Worm (Caenorhabditis elegans): ENCODE data around the gene F08F3.6.

The F08F3.6 gene

DNA sequence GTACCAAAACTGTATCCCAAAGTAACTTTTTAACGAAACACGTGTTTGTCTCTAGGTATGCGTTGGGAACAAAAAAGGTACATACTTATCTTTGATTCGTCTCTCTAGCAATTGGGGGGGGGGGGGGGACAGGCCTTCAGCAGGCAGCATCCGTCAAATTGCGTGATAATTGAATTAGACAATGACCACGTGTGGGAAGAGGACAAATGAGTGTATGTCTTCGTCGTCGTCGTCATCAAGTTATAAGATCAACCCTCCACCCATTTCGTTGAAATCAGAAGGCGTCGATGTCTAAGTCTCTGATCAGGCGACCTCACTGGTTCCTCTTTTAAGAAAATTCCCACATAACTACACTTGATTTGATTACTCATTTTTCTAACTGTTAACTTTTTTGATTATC is 9.2 kb downstream of the F08F3.6 start, which contains the start of gene F08F3.4:
TSS of gene F08F3.4 (plus strand) at position 277 of the 400 bp plus-strand sequence.
- no peak for TF ChIP-seq ref-1 (GFP tag; conservative IDR thresholded peaks at IDR 0.05)
- TF ChIP-seq cog-1 (tag; optimal IDR thresholded peaks at IDR 0.05): no peak
- no peak for TF ChIP-seq med-1 (GFP tag; optimal IDR thresholded peaks at IDR 0.05; ENCODE audit: insufficient read depth)
- TF ChIP-seq ztf-23 (GFP tag; IDR thresholded peaks at IDR 0.05): no peak
- TF ChIP-seq flt-1 (GFP tag; IDR thresholded peaks at IDR 0.05): no peak

DNA sequence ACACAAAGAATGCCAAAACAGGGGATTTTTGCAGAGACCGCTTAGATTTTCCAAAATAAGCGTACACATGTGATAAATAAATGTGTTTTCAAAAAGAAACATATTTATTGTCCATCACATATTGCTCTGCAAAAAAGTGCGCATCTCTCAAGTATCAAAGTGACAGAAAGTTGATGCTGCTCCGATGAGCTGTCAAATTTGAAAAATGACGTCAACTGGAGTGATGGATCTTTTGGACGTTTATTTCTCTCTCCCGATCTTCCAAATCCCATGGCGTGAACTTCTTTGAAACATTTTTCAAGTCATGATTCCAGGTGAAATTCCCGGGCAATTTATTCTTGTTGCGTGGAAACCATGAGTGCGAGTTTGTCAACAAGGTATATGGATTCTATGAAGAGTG is 10.9 kb downstream of the F08F3.6 start:
- TF ChIP-seq ref-1 (GFP tag; conservative IDR thresholded peaks at IDR 0.05): no peak
- no peak for TF ChIP-seq cog-1 (tag; optimal IDR thresholded peaks at IDR 0.05)
- TF ChIP-seq flt-1 (GFP tag; IDR thresholded peaks at IDR 0.05): no peak
- no peak for TF ChIP-seq ztf-23 (GFP tag; IDR thresholded peaks at IDR 0.05)
- TF ChIP-seq T22C8.4 (GFP tag; IDR thresholded peaks at IDR 0.05): no peak

DNA sequence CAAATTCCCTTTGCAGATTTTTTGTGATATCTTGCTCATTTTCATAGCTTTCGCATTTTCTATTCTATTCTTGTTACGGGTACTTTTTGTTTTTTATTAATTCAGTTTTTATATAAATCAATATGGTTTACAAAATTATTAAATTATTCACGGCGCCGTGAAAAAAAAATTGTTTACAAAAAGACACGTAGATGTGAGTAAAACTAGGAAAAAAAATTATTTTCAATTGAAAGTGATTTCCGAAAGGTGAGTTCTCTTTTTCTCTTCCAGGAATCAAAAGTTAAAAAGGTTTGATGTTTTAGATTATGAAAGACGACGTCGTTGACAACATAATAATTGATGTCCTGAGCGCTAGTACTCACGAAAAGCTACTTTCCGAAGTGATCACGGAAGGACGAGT is 11.6 kb downstream of the F08F3.6 start, which contains the start of gene C25A6.1:
TSS of gene C25A6.1 (plus strand) at position 301 of the 400 bp plus-strand sequence.
- no peak for TF ChIP-seq flt-1 (GFP tag; IDR thresholded peaks at IDR 0.05)
- TF ChIP-seq ztf-23 (GFP tag; IDR thresholded peaks at IDR 0.05): no peak
- no peak for TF ChIP-seq ztf-29 (GFP tag; IDR thresholded peaks at IDR 0.05)
- no peak for TF ChIP-seq ref-1 (GFP tag; conservative IDR thresholded peaks at IDR 0.05)
- no peak for TF ChIP-seq klf-2 (GFP tag; conservative IDR thresholded peaks at IDR 0.05)
- no peak for TF ChIP-seq med-1 (GFP tag; optimal IDR thresholded peaks at IDR 0.05; ENCODE audit: insufficient read depth)
- no peak for TF ChIP-seq tab-1 (GFP tag; IDR thresholded peaks at IDR 0.05)

DNA sequence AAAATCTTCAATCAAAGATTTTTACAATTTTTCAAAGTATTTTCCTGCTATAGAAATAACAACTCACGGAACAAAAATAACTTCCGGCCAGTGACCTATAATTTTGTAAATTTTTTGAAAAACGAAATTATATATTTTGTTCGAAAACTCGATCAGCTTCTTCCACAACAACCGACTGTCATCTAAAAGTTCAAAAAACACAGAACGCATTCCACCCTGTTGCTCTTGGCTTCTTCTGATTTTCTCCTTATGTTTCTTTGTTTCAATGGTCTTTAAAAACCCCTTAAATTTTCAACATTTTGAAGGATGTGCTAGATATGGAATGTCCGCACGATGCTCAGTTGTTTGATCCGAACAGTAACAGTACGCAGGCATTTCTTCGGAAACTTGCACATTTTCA is 14.8 kb downstream of the F08F3.6 start, which contains the start of gene dmsr-7:
TSS of gene dmsr-7 (plus strand) at position 301 of the 400 bp plus-strand sequence.
- TF ChIP-seq T22C8.4 (GFP tag; IDR thresholded peaks at IDR 0.05) (no peak), ztf-29 (GFP tag; IDR thresholded peaks at IDR 0.05) (no peak), klf-2 (GFP tag; conservative IDR thresholded peaks at IDR 0.05) (no peak), flt-1 (GFP tag; IDR thresholded peaks at IDR 0.05) (no peak), ref-1 (GFP tag; conservative IDR thresholded peaks at IDR 0.05) (no peak)

DNA sequence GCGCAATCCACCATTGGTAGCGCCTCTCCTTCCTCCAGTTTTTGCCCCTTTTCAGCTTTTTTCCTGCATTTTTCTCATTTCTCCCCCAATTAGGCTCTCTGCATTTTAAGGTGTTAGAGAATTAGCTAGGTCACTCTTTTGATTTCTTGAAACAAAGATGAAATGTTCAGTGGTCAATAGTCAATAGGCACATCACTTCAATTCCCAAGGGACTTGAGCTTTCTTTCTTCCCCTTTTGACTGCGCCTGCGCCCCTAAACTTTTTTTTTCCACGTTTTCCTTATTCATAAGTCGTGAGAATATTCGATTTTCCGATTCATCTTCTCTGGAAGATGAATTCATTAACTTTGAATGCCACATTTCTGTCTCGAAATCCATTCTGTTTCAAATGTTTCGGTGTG is 15.9 kb downstream of the F08F3.6 start:
- TF ChIP-seq klf-2 (GFP tag; conservative IDR thresholded peaks at IDR 0.05) (no peak), ztf-29 (GFP tag; IDR thresholded peaks at IDR 0.05) (no peak), cog-1 (tag; optimal IDR thresholded peaks at IDR 0.05) (no peak), T22C8.4 (GFP tag; IDR thresholded peaks at IDR 0.05) (no peak), ztf-23 (GFP tag; IDR thresholded peaks at IDR 0.05) (no peak), med-1 (GFP tag; optimal IDR thresholded peaks at IDR 0.05; ENCODE audit: insufficient read depth) (no peak), tab-1 (GFP tag; IDR thresholded peaks at IDR 0.05) (no peak), ref-1 (GFP tag; conservative IDR thresholded peaks at IDR 0.05) (no peak), flt-1 (GFP tag; IDR thresholded peaks at IDR 0.05) (no peak)

DNA sequence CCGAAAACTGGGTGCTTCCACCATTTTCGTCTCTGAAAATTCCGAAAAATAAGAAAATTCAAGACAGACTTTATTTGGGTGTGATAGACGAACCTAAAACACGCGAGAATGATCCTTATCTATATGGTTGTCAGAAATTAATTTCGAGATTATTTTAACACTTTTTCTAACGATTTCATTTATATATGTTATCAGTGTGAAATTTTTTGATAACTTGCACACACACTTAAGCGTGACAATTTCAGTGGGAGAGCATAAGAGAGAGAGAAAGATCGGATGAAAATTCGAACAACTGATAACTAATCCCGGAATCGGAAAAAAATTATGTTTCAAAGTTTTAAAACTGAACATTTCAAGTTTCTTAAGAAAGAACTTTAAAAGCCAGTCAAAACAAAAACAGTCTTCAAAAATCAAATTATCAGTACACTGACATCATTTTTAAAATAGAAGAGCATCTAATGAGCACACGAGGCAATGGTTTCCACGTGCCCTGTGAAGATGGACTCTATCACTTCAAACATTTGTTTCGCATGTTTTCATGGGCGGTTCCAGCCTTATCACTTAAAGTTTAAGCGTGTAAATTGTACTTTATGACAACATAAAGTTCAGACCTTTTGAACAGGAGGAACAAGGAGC is 26.8 kb downstream of the F08F3.6 start, which contains the start of gene C35A11.4:
TSS of gene C35A11.4 (minus strand) at position 156 of the 636 bp plus-strand sequence.
- no peak for TF ChIP-seq ref-1 (GFP tag; conservative IDR thresholded peaks at IDR 0.05)
- TF ChIP-seq cog-1 (tag; optimal IDR thresholded peaks at IDR 0.05): no peak
- no peak for TF ChIP-seq tab-1 (GFP tag; IDR thresholded peaks at IDR 0.05)
- TF ChIP-seq ztf-23 (GFP tag; IDR thresholded peaks at IDR 0.05): no peak
- TF ChIP-seq klf-2 (GFP tag; conservative IDR thresholded peaks at IDR 0.05): no peak
- TF ChIP-seq T22C8.4 (GFP tag; IDR thresholded peaks at IDR 0.05): no peak
- TF ChIP-seq ztf-29 (GFP tag; IDR thresholded peaks at IDR 0.05): no peak
- no peak for TF ChIP-seq med-1 (GFP tag; optimal IDR thresholded peaks at IDR 0.05; ENCODE audit: insufficient read depth)
- TF ChIP-seq flt-1 (GFP tag; IDR thresholded peaks at IDR 0.05): no peak

DNA sequence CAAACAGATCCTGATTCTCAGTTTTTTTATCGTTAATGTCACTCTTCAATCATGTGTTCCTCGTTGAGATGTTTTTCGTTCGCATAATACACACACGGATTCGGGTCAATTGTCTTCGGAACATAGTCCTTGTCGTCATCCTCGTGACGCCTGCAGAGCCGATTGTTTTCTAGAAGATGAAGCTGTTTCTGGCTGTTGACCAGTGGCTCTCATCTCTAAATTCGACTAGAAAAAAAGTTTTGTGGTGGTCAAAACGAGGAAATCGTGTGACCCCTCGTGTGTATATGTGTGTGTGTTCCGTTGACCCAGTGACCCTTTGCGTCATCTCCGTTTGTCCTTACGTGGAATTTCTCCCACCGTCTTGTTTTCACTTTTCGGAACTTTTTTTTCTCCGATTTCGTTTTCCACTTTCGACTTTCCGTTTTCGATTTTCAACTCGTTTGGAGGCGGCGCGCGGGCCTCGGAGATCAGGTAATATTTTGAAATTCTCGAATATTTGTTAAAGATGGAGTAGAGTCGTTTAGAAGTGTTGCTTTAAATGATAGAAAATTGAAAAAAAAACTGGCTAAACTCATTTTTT is 33.9 kb downstream of the F08F3.6 start, which contains the start of gene C35A11.2:
TSS of gene C35A11.2 (plus strand) at position 386 of the 580 bp plus-strand sequence.
- TF ChIP-seq T22C8.4 (GFP tag; IDR thresholded peaks at IDR 0.05) (no peak), tab-1 (GFP tag; IDR thresholded peaks at IDR 0.05) (no peak), flt-1 (GFP tag; IDR thresholded peaks at IDR 0.05) (no peak), ref-1 (GFP tag; conservative IDR thresholded peaks at IDR 0.05) (no peak), cog-1 (tag; optimal IDR thresholded peaks at IDR 0.05) (no peak), klf-2 (GFP tag; conservative IDR thresholded peaks at IDR 0.05) (no peak), ztf-29 (GFP tag; IDR thresholded peaks at IDR 0.05) (no peak), med-1 (GFP tag; optimal IDR thresholded peaks at IDR 0.05; ENCODE audit: insufficient read depth) (no peak), ztf-23 (GFP tag; IDR thresholded peaks at IDR 0.05) (no peak)

DNA sequence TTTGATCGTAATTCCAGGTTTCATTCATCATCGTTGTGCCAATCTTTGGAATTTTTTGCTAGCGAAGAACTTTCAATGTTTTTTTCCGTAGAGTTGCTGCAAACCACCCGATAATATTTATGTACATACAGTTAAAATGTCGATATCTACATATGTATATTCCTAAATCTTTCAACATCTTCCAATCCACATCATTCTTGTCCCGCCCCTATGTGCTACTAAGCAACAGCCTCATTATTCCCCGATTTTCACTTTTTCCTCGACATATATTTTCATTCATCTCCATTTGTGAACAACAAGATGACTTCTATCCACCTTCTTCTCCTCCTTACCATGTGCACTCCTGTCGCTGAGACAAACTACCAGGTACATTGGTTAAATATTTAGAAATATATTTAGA is 47.7 kb downstream of the F08F3.6 start, which contains the start of gene C35A11.3:
TSS of gene C35A11.3 (plus strand) at position 301 of the 400 bp plus-strand sequence.
- no peak for TF ChIP-seq klf-2 (GFP tag; conservative IDR thresholded peaks at IDR 0.05)
- no peak for TF ChIP-seq T22C8.4 (GFP tag; IDR thresholded peaks at IDR 0.05)
- no peak for TF ChIP-seq cog-1 (tag; optimal IDR thresholded peaks at IDR 0.05)
- TF ChIP-seq ref-1 (GFP tag; conservative IDR thresholded peaks at IDR 0.05): no peak
- no peak for TF ChIP-seq med-1 (GFP tag; optimal IDR thresholded peaks at IDR 0.05; ENCODE audit: insufficient read depth)
- no peak for TF ChIP-seq ztf-29 (GFP tag; IDR thresholded peaks at IDR 0.05)
- TF ChIP-seq ztf-23 (GFP tag; IDR thresholded peaks at IDR 0.05): no peak
- TF ChIP-seq flt-1 (GFP tag; IDR thresholded peaks at IDR 0.05): no peak
- TF ChIP-seq tab-1 (GFP tag; IDR thresholded peaks at IDR 0.05): no peak

DNA sequence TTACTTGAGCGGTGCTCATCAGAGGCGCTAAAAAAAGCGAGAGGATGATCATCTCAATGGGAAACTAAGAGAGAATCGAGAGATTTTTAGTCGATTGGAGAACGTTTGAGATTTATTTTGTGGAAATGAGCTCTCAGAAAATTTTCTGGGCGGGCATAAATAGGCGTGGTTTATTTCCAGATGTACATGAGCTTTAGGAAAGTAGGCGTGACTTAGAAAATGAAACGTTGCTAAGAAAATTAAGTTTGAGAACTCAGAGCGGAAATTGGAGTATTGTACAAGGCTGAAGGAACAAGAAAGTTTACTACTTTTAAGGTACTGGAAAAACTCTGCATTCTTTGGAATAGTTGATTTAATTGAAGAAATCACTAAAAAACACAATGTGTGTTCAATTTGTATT is 51.1 kb downstream of the F08F3.6 start, which contains the start of gene T09D3.9:
TSS of gene T09D3.9 (minus strand) at position 101 of the 400 bp plus-strand sequence.
- TF ChIP-seq ztf-23 (GFP tag; IDR thresholded peaks at IDR 0.05) (no peak), med-1 (GFP tag; optimal IDR thresholded peaks at IDR 0.05; ENCODE audit: insufficient read depth) (no peak), T22C8.4 (GFP tag; IDR thresholded peaks at IDR 0.05) (no peak), ztf-29 (GFP tag; IDR thresholded peaks at IDR 0.05) (no peak), klf-2 (GFP tag; conservative IDR thresholded peaks at IDR 0.05) (no peak), ref-1 (GFP tag; conservative IDR thresholded peaks at IDR 0.05) (no peak), flt-1 (GFP tag; IDR thresholded peaks at IDR 0.05) (no peak), cog-1 (tag; optimal IDR thresholded peaks at IDR 0.05) (no peak), tab-1 (GFP tag; IDR thresholded peaks at IDR 0.05) (no peak)

Measured in whole organism, midembryonic.